Fruit fly (Drosophila melanogaster): ENCODE measurements around the gene Pak3.

The Pak3 gene

DNA sequence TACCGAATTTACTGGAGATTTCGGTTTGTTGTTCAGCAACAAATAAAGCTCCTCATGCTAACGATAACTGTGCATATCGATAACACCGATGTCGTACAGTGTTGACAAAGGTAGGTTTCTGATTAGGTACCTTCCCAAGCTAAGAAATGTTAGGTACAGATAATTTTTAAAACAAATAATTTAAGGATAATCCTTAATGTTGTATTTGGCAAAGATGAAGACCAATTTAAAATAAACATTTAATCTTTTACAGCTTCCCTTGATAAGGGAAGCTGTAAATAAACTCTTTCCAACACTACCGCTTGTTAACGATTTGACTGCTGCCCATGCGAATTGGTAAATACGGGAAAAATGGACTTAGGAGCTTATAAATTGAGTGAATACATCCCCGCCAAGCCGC, 10.7 kb downstream of the Pak3 start, which contains the start of the genes Ttc1 and CG14882 (continued):
- TF ChIP-seq trh (GFP tag; optimal IDR thresholded peaks at IDR 0.05) (peak; percentile 74), CG13894 (tag; optimal IDR thresholded peaks at IDR 0.05) (no peak), sr (GFP tag; IDR thresholded peaks at IDR 0.05) (peak; percentile 57; the same call in 2 of the 3 replicates), schlank (tag; optimal IDR thresholded peaks at IDR 0.05) (peak; percentile 24), gem (tag; optimal IDR thresholded peaks at IDR 0.05) (peak; percentile 91), Side (GFP tag; optimal IDR thresholded peaks at IDR 0.05) (peak; percentile 85), Adf1 (GFP tag; IDR thresholded peaks at IDR 0.05) (peak; percentile 55), Sin3A (optimal IDR thresholded peaks at IDR 0.05) (no peak), Gsc (GFP tag; IDR thresholded peaks at IDR 0.05) (no peak), ATbp (GFP tag; optimal IDR thresholded peaks at IDR 0.05) (peak; percentile 78), CG10267 (tag; optimal IDR thresholded peaks at IDR 0.05) (peak; percentile 94), CG16779 (GFP tag; IDR thresholded peaks at IDR 0.05) (peak; percentile 55), pita (GFP tag; optimal IDR thresholded peaks at IDR 0.05) (no peak), CG17802 (tag; optimal IDR thresholded peaks at IDR 0.05) (no peak), CG4424 (GFP tag; optimal IDR thresholded peaks at IDR 0.05) (peak; percentile 78), CG14014 (GFP tag; IDR thresholded peaks at IDR 0.05) (peak; percentile 93), Dp (GFP tag; optimal IDR thresholded peaks at IDR 0.05) (peak; percentile 44), CG17359 (tag; optimal IDR thresholded peaks at IDR 0.05) (peak; percentile 74), CG6254 (GFP tag; optimal IDR thresholded peaks at IDR 0.05) (no peak), Dip2 (GFP tag; IDR thresholded peaks at IDR 0.05) (no peak), chinmo (GFP tag; IDR thresholded peaks at IDR 0.05; ENCODE audit: partially characterized antibody) (no peak), lab (GFP tag; optimal IDR thresholded peaks at IDR 0.05) (no peak), CG1602 (GFP tag; optimal IDR thresholded peaks at IDR 0.05) (peak; percentile 84), CG2202 (tag; optimal IDR thresholded peaks at IDR 0.05) (peak; percentile 64), Pdp1 (GFP tag; optimal IDR thresholded peaks at IDR 0.05) (peak; percentile 87 to 90), ken (GFP tag; IDR thresholded peaks at IDR 0.05) (peak; percentile 95), chif (GFP tag; optimal IDR thresholded peaks at IDR 0.05) (peak; percentile 62 to 85), maf-S (GFP tag; optimal IDR thresholded peaks at IDR 0.05) (peak; percentile 81), TFAM (GFP tag; optimal IDR thresholded peaks at IDR 0.05) (peak; percentile 1), eyg (GFP tag; optimal IDR thresholded peaks at IDR 0.05) (peak; percentile 56), CG10147 (GFP tag; optimal IDR thresholded peaks at IDR 0.05) (peak; percentile 58), bcd (GFP tag; optimal IDR thresholded peaks at IDR 0.05) (no peak), CHES-1-like (GFP tag; optimal IDR thresholded peaks at IDR 0.05) (peak; percentile 88), Doc2 (GFP tag; IDR thresholded peaks at IDR 0.05) (peak; percentile 25; the same call in 1 of the 2 replicates), CG7556 (GFP tag; optimal IDR thresholded peaks at IDR 0.05) (peak; percentile 83), CG7372 (GFP tag; IDR thresholded peaks at IDR 0.05) (peak; percentile 72), sqz (GFP tag; optimal IDR thresholded peaks at IDR 0.05) (no peak), insv (GFP tag; optimal IDR thresholded peaks at IDR 0.05) (peak in 1 of 2 experiments; percentile 28), scrt (GFP tag; optimal IDR thresholded peaks at IDR 0.05) (peak; percentile 15), Trl (optimal IDR thresholded peaks at IDR 0.05) (no peak), Trl (GFP tag; optimal IDR thresholded peaks at IDR 0.05) (peak; percentile 88), sug (tag; optimal IDR thresholded peaks at IDR 0.05) (peak; percentile 81), Hey (tag; optimal IDR thresholded peaks at IDR 0.05) (no peak), ham (GFP tag; IDR thresholded peaks at IDR 0.05) (peak; percentile 71; the same call in 1 of the 2 replicates), CG16813 (GFP tag; IDR thresholded peaks at IDR 0.05; ENCODE audit: partially characterized antibody) (peak; percentile 43; the same call in 2 of the 3 replicates), zf30C (GFP tag; optimal IDR thresholded peaks at IDR 0.05) (no peak), Dbx (GFP tag; IDR thresholded peaks at IDR 0.05) (peak; percentile 77; the same call in 2 of the 3 replicates), CG11398 (GFP tag; optimal IDR thresholded peaks at IDR 0.05) (peak; percentile 49), CG15479 (GFP tag; optimal IDR thresholded peaks at IDR 0.05) (no peak), lbe (GFP tag; optimal IDR thresholded peaks at IDR 0.05) (peak; percentile 73), sima (GFP tag; optimal IDR thresholded peaks at IDR 0.05) (peak; percentile 32)
